Worm (Caenorhabditis elegans) whole organism, L2 larva: ENCODE data around the gene C05C8.1.
A peak's percentile ranks its signal among the peaks of the same experiment; 100 is the strongest.

ENCODE experiments used
- C34F6.9 ChIP-seq: fragments of 150-350 bp; optimal IDR thresholded peaks from 2 replicates; lab custom pipeline; 2014; ENCODE audit warnings: missing biosample characterization, missing genetic modification characterization
- F13H6.1 ChIP-seq: sonication (generic microtip); optimal IDR thresholded peaks from 2 replicates; lab custom pipeline; 2016; ENCODE audit warnings: missing genetic modification characterization, missing compliant biosample characterization
- R02D3.7 ChIP-seq: fragments of 150-350 bp; optimal IDR thresholded peaks from 2 replicates; lab custom pipeline; 2014; ENCODE audit warnings: missing biosample characterization, missing genetic modification characterization
- Y55F3AM.14 ChIP-seq: fragments of 200-800 bp; sonication (Bioruptor generic); optimal IDR thresholded peaks from 2 replicates; lab custom pipeline; 2018; ENCODE audit warnings: mild to moderate bottlenecking, missing genetic modification characterization, missing compliant biosample characterization
- ZK546.5 ChIP-seq: sonication (generic microtip); optimal IDR thresholded peaks from 2 replicates; lab custom pipeline; 2017; ENCODE audit warnings: missing biosample characterization, missing genetic modification characterization
- alr-1 ChIP-seq: fragments of 150-350 bp; optimal IDR thresholded peaks from 2 replicates; lab custom pipeline; 2014; ENCODE audit warnings: missing biosample characterization, missing genetic modification characterization
- aly-2 ChIP-seq: fragments of 150-350 bp; optimal IDR thresholded peaks from 2 replicates; lab custom pipeline; 2014; ENCODE audit warnings: missing biosample characterization, missing genetic modification characterization
- ama-1 ChIP-seq: fragments of 150-350 bp; optimal IDR thresholded peaks from 2 replicates; lab custom pipeline; 2018; ENCODE audit warnings: inconsistent platforms
- blmp-1 ChIP-seq: sonication (generic microtip); optimal IDR thresholded peaks from 2 replicates; lab custom pipeline; 2017; ENCODE audit warnings: missing genetic modification characterization, mild to moderate bottlenecking, missing compliant biosample characterization, antibody characterized with exemption, moderate library complexity; ENCODE audit not compliant: insufficient read depth
- ceh-16 ChIP-seq: fragments of 150-350 bp; optimal IDR thresholded peaks from 2 replicates; lab custom pipeline; 2014; ENCODE audit warnings: missing biosample characterization, missing genetic modification characterization
- ceh-82 ChIP-seq: fragments of 150-350 bp; optimal IDR thresholded peaks from 2 replicates; lab custom pipeline; 2014; ENCODE audit warnings: missing biosample characterization, missing genetic modification characterization
- crh-2 ChIP-seq: sonication (generic microtip); optimal IDR thresholded peaks from 2 replicates; lab custom pipeline; 2017; ENCODE audit warnings: missing biosample characterization, missing genetic modification characterization
- dmd-4 ChIP-seq: sonication (generic microtip); optimal IDR thresholded peaks from 2 replicates; lab custom pipeline; 2017; ENCODE audit warnings: missing biosample characterization, missing genetic modification characterization
- egl-27 ChIP-seq: sonication (generic microtip); optimal IDR thresholded peaks from 3 replicates; lab custom pipeline; 2017; ENCODE audit warnings: missing biosample characterization, missing genetic modification reagents, missing genetic modification characterization
- elt-1 ChIP-seq: fragments of 150-350 bp; optimal IDR thresholded peaks from 2 replicates; lab custom pipeline; 2014; ENCODE audit warnings: missing biosample characterization, missing genetic modification characterization
- elt-3 ChIP-seq: sonication (generic microtip); optimal IDR thresholded peaks from 2 replicates; lab custom pipeline; 2017; ENCODE audit warnings: missing biosample characterization, missing genetic modification characterization
- fos-1 ChIP-seq: fragments of 150-350 bp; optimal IDR thresholded peaks from 2 replicates; lab custom pipeline; 2014; ENCODE audit warnings: missing biosample characterization, missing genetic modification characterization
- gmeb-1 ChIP-seq: fragments of 150-350 bp; optimal IDR thresholded peaks from 2 replicates; lab custom pipeline; 2014; ENCODE audit warnings: missing biosample characterization, missing genetic modification characterization
- lin-11 ChIP-seq: fragments of 150-350 bp; sonication (generic microtip); optimal IDR thresholded peaks from 2 replicates; lab custom pipeline; 2014; ENCODE audit warnings: missing biosample characterization, missing genetic modification characterization, inconsistent platforms, mixed read lengths
- lin-13 ChIP-seq: fragments of 150-350 bp; optimal IDR thresholded peaks from 2 replicates; lab custom pipeline; 2014; ENCODE audit warnings: missing biosample characterization, missing genetic modification reagents, missing genetic modification characterization
- lin-39 ChIP-seq: fragments of 150-350 bp; optimal IDR thresholded peaks from 2 replicates; lab custom pipeline; 2014; ENCODE audit warnings: missing biosample characterization, missing genetic modification reagents, missing genetic modification characterization
- lsy-2 ChIP-seq, 2 experiments: fragments of 150-350 bp in 1 of 2; sonication (generic microtip) in 1 of 2; optimal IDR thresholded peaks; 2 replicates each; lab custom pipeline; 2014 to 2017; ENCODE audit warnings: missing biosample characterization in 2 of 2, missing genetic modification characterization in 2 of 2
- mab-5 ChIP-seq: fragments of 150-350 bp; optimal IDR thresholded peaks from 2 replicates; lab custom pipeline; 2014; ENCODE audit warnings: missing biosample characterization, missing genetic modification characterization
- mbf-1 ChIP-seq: sonication (generic microtip); optimal IDR thresholded peaks from 2 replicates; lab custom pipeline; 2017; ENCODE audit warnings: missing biosample characterization, missing genetic modification characterization
- mdl-1 ChIP-seq, 2 experiments: fragments of 150-350 bp in 1 of 2; sonication (generic microtip) in 1 of 2; optimal IDR thresholded peaks; 2 replicates each; lab custom pipeline; 2017; ENCODE audit warnings: missing biosample characterization in 2 of 2, missing genetic modification characterization in 2 of 2
- nhr-10 ChIP-seq: sonication (generic microtip); optimal IDR thresholded peaks from 2 replicates; lab custom pipeline; 2017; ENCODE audit warnings: missing biosample characterization, missing genetic modification characterization
- nhr-11 ChIP-seq: fragments of 150-350 bp; optimal IDR thresholded peaks from 2 replicates; lab custom pipeline; 2014; ENCODE audit warnings: missing biosample characterization, missing genetic modification characterization
- nhr-12 ChIP-seq: fragments of 150-350 bp; optimal IDR thresholded peaks from 2 replicates; lab custom pipeline; 2014; ENCODE audit warnings: missing biosample characterization, missing genetic modification characterization
- nhr-129 ChIP-seq: fragments of 150-350 bp; optimal IDR thresholded peaks from 2 replicates; lab custom pipeline; 2014; ENCODE audit warnings: missing biosample characterization, missing genetic modification characterization
- nhr-21 ChIP-seq: fragments of 150-350 bp; optimal IDR thresholded peaks from 2 replicates; lab custom pipeline; 2014; ENCODE audit warnings: missing biosample characterization, missing genetic modification characterization
- nhr-23 ChIP-seq: fragments of 150-350 bp; optimal IDR thresholded peaks from 2 replicates; lab custom pipeline; 2014; ENCODE audit warnings: missing biosample characterization, missing genetic modification reagents, missing genetic modification characterization
- nhr-237 ChIP-seq: fragments of 150-350 bp; optimal IDR thresholded peaks from 2 replicates; lab custom pipeline; 2014; ENCODE audit warnings: missing biosample characterization, missing genetic modification characterization
- nhr-25 ChIP-seq: fragments of 150-350 bp; sonication (generic microtip); optimal IDR thresholded peaks from 3 replicates; lab custom pipeline; 2014; ENCODE audit warnings: missing biosample characterization, missing genetic modification characterization
- nhr-6 ChIP-seq: fragments of 150-350 bp; optimal IDR thresholded peaks from 2 replicates; lab custom pipeline; 2014; ENCODE audit warnings: missing biosample characterization, missing genetic modification characterization
- nhr-77 ChIP-seq: fragments of 150-350 bp; optimal IDR thresholded peaks from 2 replicates; lab custom pipeline; 2014; ENCODE audit warnings: missing biosample characterization, missing genetic modification characterization
- peb-1 ChIP-seq: fragments of 150-350 bp; optimal IDR thresholded peaks from 2 replicates; lab custom pipeline; 2014; ENCODE audit warnings: missing biosample characterization, missing genetic modification characterization
- sem-4 ChIP-seq: fragments of 150-350 bp; optimal IDR thresholded peaks from 2 replicates; lab custom pipeline; 2014; ENCODE audit warnings: missing biosample characterization, missing genetic modification reagents, missing genetic modification characterization
- skn-1 ChIP-seq: sonication (generic microtip); optimal IDR thresholded peaks from 2 replicates; lab custom pipeline; 2017; ENCODE audit warnings: missing biosample characterization, missing genetic modification characterization
- sma-3 ChIP-seq: sonication (generic microtip); optimal IDR thresholded peaks from 2 replicates; lab custom pipeline; 2016; ENCODE audit warnings: missing genetic modification reagents, missing genetic modification characterization, missing compliant biosample characterization
- sma-9 ChIP-seq, 2 experiments: fragments of 150-350 bp in 1 of 2; sonication (generic microtip) in 1 of 2; optimal IDR thresholded peaks; 2 replicates each; lab custom pipeline; 2014 to 2016; ENCODE audit warnings: missing genetic modification characterization in 2 of 2, mild to moderate bottlenecking in 1 of 2, missing biosample characterization in 1 of 2, missing compliant biosample characterization in 1 of 2, missing genetic modification reagents in 1 of 2, moderate library complexity in 1 of 2
- snpc-4 ChIP-seq: fragments of 150-350 bp; optimal IDR thresholded peaks from 2 replicates; lab custom pipeline; 2014; ENCODE audit warnings: missing biosample characterization, missing genetic modification characterization
- unc-39 ChIP-seq: fragments of 150-350 bp; optimal IDR thresholded peaks from 2 replicates; lab custom pipeline; 2014; ENCODE audit warnings: missing biosample characterization, missing genetic modification characterization
- unc-55 ChIP-seq: fragments of 150-350 bp; sonication (generic microtip); optimal IDR thresholded peaks from 3 replicates; lab custom pipeline; 2014; ENCODE audit warnings: missing biosample characterization, missing genetic modification reagents, missing genetic modification characterization
- unc-62 ChIP-seq: fragments of 150-350 bp; optimal IDR thresholded peaks from 2 replicates; lab custom pipeline; 2014; ENCODE audit warnings: missing biosample characterization, missing genetic modification reagents, missing genetic modification characterization
- zag-1 ChIP-seq: fragments of 150-350 bp; optimal IDR thresholded peaks from 2 replicates; lab custom pipeline; 2014; ENCODE audit warnings: missing biosample characterization, missing genetic modification characterization
- ztf-1 ChIP-seq: fragments of 200-800 bp; sonication (Bioruptor generic); conservative IDR thresholded peaks from 2 replicates; pipeline ENCODE4 v1.3.6; 2022; ENCODE audit warnings: missing genetic modification characterization, missing compliant biosample characterization
- ztf-11 ChIP-seq: sonication (generic microtip); optimal IDR thresholded peaks from 2 replicates; lab custom pipeline; 2017; ENCODE audit warnings: missing biosample characterization, missing genetic modification characterization
- ztf-4 ChIP-seq: fragments of 150-350 bp; optimal IDR thresholded peaks from 2 replicates; lab custom pipeline; 2014; ENCODE audit warnings: missing biosample characterization, missing genetic modification characterization

C05C8.1 gene

DNA sequence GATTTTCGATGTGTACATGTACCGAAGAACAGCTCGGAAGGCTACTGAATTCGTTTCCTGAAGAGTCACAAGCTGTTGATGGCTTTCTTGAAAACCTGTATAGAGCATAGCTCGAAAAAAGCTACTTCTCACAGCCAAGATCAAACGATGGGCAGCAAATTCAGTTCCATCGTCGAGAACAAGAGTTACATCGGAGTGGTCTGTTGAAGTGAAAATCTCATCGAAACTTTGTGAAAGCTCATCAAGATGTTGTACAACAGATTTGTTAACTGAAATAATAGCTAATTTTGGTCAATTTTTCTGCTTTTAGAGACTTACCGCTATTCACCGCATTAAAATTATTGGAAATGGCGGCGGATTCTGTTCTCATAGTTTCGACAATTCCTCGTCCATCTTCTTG lies 2.9 kb upstream of the C05C8.1 start:
- no peak for TF ChIP-seq unc-62 (GFP tag; lab: Kevin White, UChicago)
- no peak for TF ChIP-seq nhr-77 (tag; lab: Kevin White, UChicago)
- TF ChIP-seq R02D3.7 (tag; lab: Kevin White, UChicago), result no peak
- no peak for TF ChIP-seq nhr-237 (tag; lab: Kevin White, UChicago)
- TF ChIP-seq nhr-129 (tag; lab: Kevin White, UChicago), result no peak

- TF ChIP-seq sem-4 (tag; lab: Kevin White, UChicago) (no peak), unc-62 (GFP tag; lab: Kevin White, UChicago) (no peak), lin-11 (no peak), mbf-1 (tag; lab: Kevin White, UChicago) (no peak), zag-1 (tag; lab: Kevin White, UChicago) (no peak), nhr-6 (tag; lab: Kevin White, UChicago) (no peak), blmp-1 (tag; lab: Kevin White, UChicago) (no peak), unc-39 (tag; lab: Kevin White, UChicago) (no peak), snpc-4 (tag; lab: Kevin White, UChicago) (no peak), nhr-23 (tag; lab: Kevin White, UChicago) (no peak), fos-1 (tag; lab: Kevin White, UChicago) (no peak), nhr-21 (tag; lab: Kevin White, UChicago) (no peak), ceh-82 (no peak)
- TF ChIP-seq, all 48 proteins: peak for 0
These were observed 2.7 kb upstream of the C05C8.1 start, which contains the start of gene hpo-9 for ce11 chrV:7237094-7237132. Gene hpo-9 (minus strand): TSS chrV:7237130.

- no peak for TF ChIP-seq ama-1 (lab: Kevin White, UChicago)
- TF ChIP-seq dmd-4 (tag; lab: Kevin White, UChicago), result no peak
- peak; percentile 18 for TF ChIP-seq snpc-4 (tag; lab: Kevin White, UChicago)
- no peak for TF ChIP-seq aly-2
- peak; percentile 85 for TF ChIP-seq sma-3 (GFP tag; lab: Kevin White, UChicago)
- TF ChIP-seq nhr-23 (tag; lab: Kevin White, UChicago), result no peak
- no peak for TF ChIP-seq nhr-77 (tag; lab: Kevin White, UChicago)
- peak; percentile 85 for TF ChIP-seq nhr-25 (tag; lab: Kevin White, UChicago)
- no peak for TF ChIP-seq unc-39 (tag; lab: Kevin White, UChicago)
- TF ChIP-seq ztf-1 (GFP tag; lab: Robert Waterston, UW), result no peak
- no peak for TF ChIP-seq Y55F3AM.14 (GFP tag; lab: Kevin White, UChicago)
- no peak for TF ChIP-seq egl-27 (tag; lab: Kevin White, UChicago)
- TF ChIP-seq F13H6.1 (tag; lab: Kevin White, UChicago), result peak; percentile 78
- no peak for TF ChIP-seq nhr-6 (tag; lab: Kevin White, UChicago)
- TF ChIP-seq ZK546.5 (tag; lab: Kevin White, UChicago), result peak; percentile 16
- no peak for TF ChIP-seq nhr-12 (tag; lab: Kevin White, UChicago)
- TF ChIP-seq sem-4 (tag; lab: Kevin White, UChicago), result peak; percentile 70
- peak; percentile 40 for TF ChIP-seq blmp-1 (tag; lab: Kevin White, UChicago)
- peak; percentile 29 for TF ChIP-seq fos-1 (tag; lab: Kevin White, UChicago)
- TF ChIP-seq gmeb-1 (tag; lab: Kevin White, UChicago), result peak; percentile 97
- TF ChIP-seq ztf-11 (tag; lab: Kevin White, UChicago), result no peak
- TF ChIP-seq peb-1 (tag; lab: Kevin White, UChicago), result no peak
- TF ChIP-seq lsy-2 (tag; optimal IDR thresholded peaks at IDR 0.05; lab: Kevin White, UChicago), result peak; percentile 71 to 88
- TF ChIP-seq skn-1, result peak; percentile 64
- TF ChIP-seq lin-11, result peak; percentile 88
- peak; percentile 70 for TF ChIP-seq nhr-21 (tag; lab: Kevin White, UChicago)
- no peak for TF ChIP-seq nhr-10 (tag; lab: Kevin White, UChicago)
- no peak for TF ChIP-seq ceh-16 (tag; lab: Kevin White, UChicago)
- peak; percentile 91 for TF ChIP-seq crh-2 (tag; lab: Kevin White, UChicago)
- TF ChIP-seq nhr-11 (tag; lab: Kevin White, UChicago), result no peak
- peak; percentile 52 for TF ChIP-seq zag-1 (tag; lab: Kevin White, UChicago)
- TF ChIP-seq sma-9 (GFP tag; optimal IDR thresholded peaks at IDR 0.05; lab: Kevin White, UChicago), result peak; percentile 77
- TF ChIP-seq sma-9 (tag; optimal IDR thresholded peaks at IDR 0.05; lab: Kevin White, UChicago), result no peak
- no peak for TF ChIP-seq unc-62 (GFP tag; lab: Kevin White, UChicago)
- TF ChIP-seq mbf-1 (tag; lab: Kevin White, UChicago), result no peak
- peak; percentile 73 for TF ChIP-seq ceh-82
- TF ChIP-seq nhr-129 (tag; lab: Kevin White, UChicago), result peak; percentile 80
- no peak for TF ChIP-seq lin-39 (tag; lab: Kevin White, UChicago)
- peak; percentile 53 for TF ChIP-seq ztf-4
- TF ChIP-seq elt-1 (tag; lab: Kevin White, UChicago), result no peak
- TF ChIP-seq lin-13, result peak; percentile 83
- no peak for TF ChIP-seq elt-3 (tag; lab: Kevin White, UChicago)
- no peak for TF ChIP-seq mdl-1 (tag; optimal IDR thresholded peaks at IDR 0.05; lab: Kevin White, UChicago)
- TF ChIP-seq unc-55, result peak; percentile 95
- TF ChIP-seq nhr-237 (tag; lab: Kevin White, UChicago), result peak; percentile 57
- TF ChIP-seq alr-1, result no peak
- peak; percentile 1 for TF ChIP-seq R02D3.7 (tag; lab: Kevin White, UChicago)
- peak; percentile 79 for TF ChIP-seq C34F6.9
- peak; percentile 64 for TF ChIP-seq mab-5 (tag; lab: Kevin White, UChicago)
These were observed 2.4 kb upstream of the C05C8.1 start, which contains the start of gene hyls-1 for ce11 chrV:7237133-7237532. Gene hyls-1 (plus strand): TSS chrV:7237381.
